Worm (Caenorhabditis elegans) whole organism, L2 larva: ENCODE data around the gene aman-1.

Source experiments
- R02D3.7 ChIP-seq: fragments of 150-350 bp; optimal IDR thresholded peaks from 2 replicates; lab custom pipeline; 2014; ENCODE audit warnings: missing biosample characterization, missing genetic modification characterization
- aly-2 ChIP-seq: fragments of 150-350 bp; optimal IDR thresholded peaks from 2 replicates; lab custom pipeline; 2014; ENCODE audit warnings: missing biosample characterization, missing genetic modification characterization
- ama-1 ChIP-seq: fragments of 150-350 bp; optimal IDR thresholded peaks from 2 replicates; lab custom pipeline; 2018; ENCODE audit warnings: inconsistent platforms
- ceh-16 ChIP-seq: fragments of 150-350 bp; optimal IDR thresholded peaks from 2 replicates; lab custom pipeline; 2014; ENCODE audit warnings: missing biosample characterization, missing genetic modification characterization
- ceh-82 ChIP-seq: fragments of 150-350 bp; optimal IDR thresholded peaks from 2 replicates; lab custom pipeline; 2014; ENCODE audit warnings: missing biosample characterization, missing genetic modification characterization
- egl-27 ChIP-seq: sonication (generic microtip); optimal IDR thresholded peaks from 3 replicates; lab custom pipeline; 2017; ENCODE audit warnings: missing biosample characterization, missing genetic modification reagents, missing genetic modification characterization
- fos-1 ChIP-seq: fragments of 150-350 bp; optimal IDR thresholded peaks from 2 replicates; lab custom pipeline; 2014; ENCODE audit warnings: missing biosample characterization, missing genetic modification characterization
- gmeb-1 ChIP-seq: fragments of 150-350 bp; optimal IDR thresholded peaks from 2 replicates; lab custom pipeline; 2014; ENCODE audit warnings: missing biosample characterization, missing genetic modification characterization
- mdl-1 ChIP-seq, 2 experiments: fragments of 150-350 bp in 1 of 2; sonication (generic microtip) in 1 of 2; optimal IDR thresholded peaks; 2 replicates each; lab custom pipeline; 2017; ENCODE audit warnings: missing biosample characterization in 2 of 2, missing genetic modification characterization in 2 of 2
- nhr-11 ChIP-seq: fragments of 150-350 bp; optimal IDR thresholded peaks from 2 replicates; lab custom pipeline; 2014; ENCODE audit warnings: missing biosample characterization, missing genetic modification characterization
- nhr-12 ChIP-seq: fragments of 150-350 bp; optimal IDR thresholded peaks from 2 replicates; lab custom pipeline; 2014; ENCODE audit warnings: missing biosample characterization, missing genetic modification characterization
- nhr-129 ChIP-seq: fragments of 150-350 bp; optimal IDR thresholded peaks from 2 replicates; lab custom pipeline; 2014; ENCODE audit warnings: missing biosample characterization, missing genetic modification characterization
- nhr-6 ChIP-seq: fragments of 150-350 bp; optimal IDR thresholded peaks from 2 replicates; lab custom pipeline; 2014; ENCODE audit warnings: missing biosample characterization, missing genetic modification characterization
- nhr-77 ChIP-seq: fragments of 150-350 bp; optimal IDR thresholded peaks from 2 replicates; lab custom pipeline; 2014; ENCODE audit warnings: missing biosample characterization, missing genetic modification characterization

DNA sequence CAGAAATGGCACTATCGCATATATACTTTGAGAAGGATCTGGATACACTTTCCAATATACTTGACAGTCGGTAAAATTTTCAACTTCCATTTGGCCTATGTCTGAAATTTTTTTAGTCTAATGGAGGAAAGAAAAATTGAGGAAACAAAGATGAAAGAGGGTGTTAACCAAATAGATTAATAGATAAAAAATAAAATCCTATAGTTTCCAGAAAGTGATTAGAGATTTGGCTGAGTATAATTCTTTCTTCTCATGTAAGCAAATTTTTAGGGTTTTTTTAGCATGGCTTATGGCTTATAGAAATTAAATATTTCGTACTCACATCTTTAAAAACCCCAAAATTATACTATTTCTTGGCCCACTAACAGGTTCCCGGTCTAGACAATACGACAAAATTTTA, 37.0 kb downstream of the aman-1 start, which contains the start of gene npr-1:
- TF ChIP-seq aly-2 (tag; lab: Kevin White, UChicago) (no peak), ceh-82 (tag; lab: Kevin White, UChicago) (no peak), nhr-129 (tag; lab: Kevin White, UChicago) (no peak), ceh-16 (tag; lab: Kevin White, UChicago) (no peak), egl-27 (tag; lab: Kevin White, UChicago) (no peak), nhr-77 (no peak), gmeb-1 (tag; lab: Kevin White, UChicago) (no peak), nhr-12 (tag; lab: Kevin White, UChicago) (no peak), R02D3.7 (no peak), nhr-11 (no peak), fos-1 (tag; lab: Kevin White, UChicago) (no peak), ama-1 (lab: Kevin White, UChicago) (no peak), nhr-6 (tag; lab: Kevin White, UChicago) (no peak), mdl-1 (tag; optimal IDR thresholded peaks at IDR 0.05; lab: Kevin White, UChicago) (no peak)
